Worm (Caenorhabditis elegans): Measurements from ENCODE around the gene ivd-1.
A peak's percentile ranks its signal among the peaks of the same experiment; 100 is the strongest.

ivd-1 gene

DNA sequence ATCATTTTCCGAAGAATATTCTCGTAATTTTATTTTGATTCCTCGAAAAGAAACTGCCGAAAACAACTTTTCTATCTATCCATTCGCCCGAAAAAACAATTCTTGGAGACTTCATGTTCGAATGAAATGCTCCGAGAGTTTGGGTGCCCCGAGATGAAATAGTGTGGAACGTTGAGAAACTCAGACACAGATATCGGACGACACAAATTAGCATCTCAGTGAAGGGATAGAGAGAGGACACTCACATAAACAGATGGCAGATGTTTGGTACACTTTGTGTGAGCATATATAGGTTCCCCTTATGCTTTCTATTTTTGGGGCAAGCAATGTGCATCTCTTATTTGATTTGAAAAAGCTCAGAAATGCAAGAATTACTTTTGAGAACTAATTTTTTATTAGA, 9.8 kb downstream of the ivd-1 start:
- TF ChIP-seq cnd-1 (tag; optimal IDR thresholded peaks at IDR 0.05) (peak; percentile 84), flh-1 (GFP tag; optimal IDR thresholded peaks at IDR 0.05) (no peak), ceh-83 (GFP tag; optimal IDR thresholded peaks at IDR 0.05) (no peak), bed-3 (GFP tag; optimal IDR thresholded peaks at IDR 0.05) (no peak), mls-2 (tag; optimal IDR thresholded peaks at IDR 0.05) (no peak), nhr-76 (tag; optimal IDR thresholded peaks at IDR 0.05) (no peak), sem-2 (GFP tag; optimal IDR thresholded peaks at IDR 0.05) (no peak), lin-13 (tag; optimal IDR thresholded peaks at IDR 0.05) (no peak), ceh-39 (tag; optimal IDR thresholded peaks at IDR 0.05) (no peak), ces-1 (GFP tag; optimal IDR thresholded peaks at IDR 0.05) (peak; percentile 75), elt-1 (tag; optimal IDR thresholded peaks at IDR 0.05; ENCODE audit: borderline replicate concordance, insufficient read depth) (no peak), pha-4 (tag; optimal IDR thresholded peaks at IDR 0.05) (no peak), sptf-1 (tag; optimal IDR thresholded peaks at IDR 0.05) (no peak), drap-1 (GFP tag; optimal IDR thresholded peaks at IDR 0.05) (no peak), mab-5 (tag; optimal IDR thresholded peaks at IDR 0.05) (no peak), hlh-1 (tag; optimal IDR thresholded peaks at IDR 0.05) (peak; percentile 18), ztf-11 (tag; optimal IDR thresholded peaks at IDR 0.05) (no peak), ceh-43 (GFP tag; optimal IDR thresholded peaks at IDR 0.05) (no peak), elt-3 (tag; optimal IDR thresholded peaks at IDR 0.05) (no peak), nhr-2 (tag; optimal IDR thresholded peaks at IDR 0.05) (peak; percentile 63), tbx-8 (GFP tag; optimal IDR thresholded peaks at IDR 0.05) (no peak), blmp-1 (tag; optimal IDR thresholded peaks at IDR 0.05) (no peak), nhr-12 (tag; optimal IDR thresholded peaks at IDR 0.05) (no peak), nhr-28 (tag; optimal IDR thresholded peaks at IDR 0.05) (no peak), ham-2 (GFP tag; optimal IDR thresholded peaks at IDR 0.05) (no peak), lin-32 (GFP tag; optimal IDR thresholded peaks at IDR 0.05) (peak; percentile 49), lsy-2 (tag; optimal IDR thresholded peaks at IDR 0.05) (no peak), unc-62 (GFP tag; optimal IDR thresholded peaks at IDR 0.05) (peak; percentile 36), unc-39 (tag; optimal IDR thresholded peaks at IDR 0.05) (no peak), unc-120 (tag; optimal IDR thresholded peaks at IDR 0.05; ENCODE audit: poor library complexity, severe bottlenecking) (peak; percentile 59), nhr-237 (tag; optimal IDR thresholded peaks at IDR 0.05) (no peak), zip-8 (tag; optimal IDR thresholded peaks at IDR 0.05) (no peak), mep-1 (tag; optimal IDR thresholded peaks at IDR 0.05) (peak; percentile 13), snpc-4 (tag; optimal IDR thresholded peaks at IDR 0.05) (no peak), M03D4.4 (tag; optimal IDR thresholded peaks at IDR 0.05) (no peak)

DNA sequence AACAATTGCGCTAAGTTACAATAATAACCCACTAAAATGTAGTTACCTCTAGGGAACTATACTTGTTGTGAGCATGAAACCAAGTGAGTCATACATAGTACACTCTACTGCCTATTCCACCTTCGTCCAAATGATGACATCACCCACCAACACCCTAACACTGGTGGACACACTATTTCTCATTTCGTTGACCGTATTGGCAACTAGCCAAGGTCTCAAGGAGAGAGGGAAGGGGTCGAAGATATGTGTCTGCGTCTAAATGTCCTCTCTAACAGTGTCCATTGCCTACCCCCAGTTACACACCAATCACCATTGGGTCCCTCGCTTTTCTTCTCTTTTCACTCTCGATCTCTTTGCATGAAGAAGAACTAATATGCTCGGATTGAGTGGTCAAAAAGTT, 10.7 kb downstream of the ivd-1 start:
- TF ChIP-seq zip-8 (tag; optimal IDR thresholded peaks at IDR 0.05), result peak; percentile 28
- TF ChIP-seq nhr-28 (tag; optimal IDR thresholded peaks at IDR 0.05), result no peak
- no peak for TF ChIP-seq ces-1 (GFP tag; optimal IDR thresholded peaks at IDR 0.05)
- no peak for TF ChIP-seq lin-13 (tag; optimal IDR thresholded peaks at IDR 0.05)
- TF ChIP-seq flh-1 (GFP tag; optimal IDR thresholded peaks at IDR 0.05), result no peak
- TF ChIP-seq nhr-12 (tag; optimal IDR thresholded peaks at IDR 0.05), result no peak
- no peak for TF ChIP-seq ceh-83 (GFP tag; optimal IDR thresholded peaks at IDR 0.05)
- TF ChIP-seq elt-3 (tag; optimal IDR thresholded peaks at IDR 0.05), result no peak
- TF ChIP-seq pha-4 (tag; optimal IDR thresholded peaks at IDR 0.05), result no peak
- no peak for TF ChIP-seq nhr-76 (tag; optimal IDR thresholded peaks at IDR 0.05)
- peak; percentile 9 for TF ChIP-seq drap-1 (GFP tag; optimal IDR thresholded peaks at IDR 0.05)
- no peak for TF ChIP-seq mab-5 (tag; optimal IDR thresholded peaks at IDR 0.05)
- no peak for TF ChIP-seq lsy-2 (tag; optimal IDR thresholded peaks at IDR 0.05)
- no peak for TF ChIP-seq tbx-8 (GFP tag; optimal IDR thresholded peaks at IDR 0.05)
- TF ChIP-seq lin-32 (GFP tag; optimal IDR thresholded peaks at IDR 0.05), result no peak
- TF ChIP-seq ceh-43 (GFP tag; optimal IDR thresholded peaks at IDR 0.05), result no peak
- TF ChIP-seq unc-120 (tag; optimal IDR thresholded peaks at IDR 0.05; ENCODE audit: poor library complexity, severe bottlenecking), result peak; percentile 21
- TF ChIP-seq nhr-237 (tag; optimal IDR thresholded peaks at IDR 0.05), result no peak
- TF ChIP-seq unc-39 (tag; optimal IDR thresholded peaks at IDR 0.05), result no peak
- peak; percentile 37 for TF ChIP-seq cnd-1 (tag; optimal IDR thresholded peaks at IDR 0.05)
- peak; percentile 5 for TF ChIP-seq hlh-1 (tag; optimal IDR thresholded peaks at IDR 0.05)
- peak; percentile 4 for TF ChIP-seq unc-62 (GFP tag; optimal IDR thresholded peaks at IDR 0.05)
- TF ChIP-seq mls-2 (tag; optimal IDR thresholded peaks at IDR 0.05), result peak; percentile 33
- no peak for TF ChIP-seq elt-1 (tag; optimal IDR thresholded peaks at IDR 0.05; ENCODE audit: borderline replicate concordance, insufficient read depth)
- TF ChIP-seq bed-3 (GFP tag; optimal IDR thresholded peaks at IDR 0.05), result no peak
- no peak for TF ChIP-seq sem-2 (GFP tag; optimal IDR thresholded peaks at IDR 0.05)
- peak; percentile 59 for TF ChIP-seq ham-2 (GFP tag; optimal IDR thresholded peaks at IDR 0.05)
- TF ChIP-seq nhr-2 (tag; optimal IDR thresholded peaks at IDR 0.05), result peak; percentile 53
- no peak for TF ChIP-seq blmp-1 (tag; optimal IDR thresholded peaks at IDR 0.05)
- no peak for TF ChIP-seq sptf-1 (tag; optimal IDR thresholded peaks at IDR 0.05)
- peak; percentile 31 for TF ChIP-seq mep-1 (tag; optimal IDR thresholded peaks at IDR 0.05)
- TF ChIP-seq ceh-39 (tag; optimal IDR thresholded peaks at IDR 0.05), result no peak
- TF ChIP-seq snpc-4 (tag; optimal IDR thresholded peaks at IDR 0.05), result no peak
- no peak for TF ChIP-seq ztf-11 (tag; optimal IDR thresholded peaks at IDR 0.05)
- TF ChIP-seq M03D4.4 (tag; optimal IDR thresholded peaks at IDR 0.05), result peak; percentile 43

Measured in whole organism, mixed stage, embryonic.